Fruit fly (Drosophila melanogaster) Kc167 (cell line): Measurements from ENCODE around the gene ND-39.

ENCODE experiments used
- Myc ChIP-seq: fragments of >200 bp; optimal IDR thresholded peaks from 2 replicates; lab custom pipeline; 2017; ENCODE audit warnings: missing external identifiers
- Sin3A ChIP-seq: fragments of >200 bp; optimal IDR thresholded peaks from 2 replicates; lab custom pipeline; 2018; ENCODE audit warnings: missing external identifiers
- h ChIP-seq: fragments of >200 bp; optimal IDR thresholded peaks from 3 replicates; lab custom pipeline; 2018; ENCODE audit warnings: missing external identifiers
- insv ChIP-seq: fragments of >200 bp; optimal IDR thresholded peaks from 3 replicates; lab custom pipeline; 2018; ENCODE audit warnings: missing external identifiers
- psq ChIP-seq: fragments of >200 bp; optimal IDR thresholded peaks from 2 replicates; lab custom pipeline; 2017; ENCODE audit warnings: missing external identifiers
- ttk ChIP-seq: sonication (Bioruptor generic); optimal IDR thresholded peaks from 2 replicates; lab custom pipeline; 2017; ENCODE audit warnings: missing external identifiers

ND-39 gene

DNA sequence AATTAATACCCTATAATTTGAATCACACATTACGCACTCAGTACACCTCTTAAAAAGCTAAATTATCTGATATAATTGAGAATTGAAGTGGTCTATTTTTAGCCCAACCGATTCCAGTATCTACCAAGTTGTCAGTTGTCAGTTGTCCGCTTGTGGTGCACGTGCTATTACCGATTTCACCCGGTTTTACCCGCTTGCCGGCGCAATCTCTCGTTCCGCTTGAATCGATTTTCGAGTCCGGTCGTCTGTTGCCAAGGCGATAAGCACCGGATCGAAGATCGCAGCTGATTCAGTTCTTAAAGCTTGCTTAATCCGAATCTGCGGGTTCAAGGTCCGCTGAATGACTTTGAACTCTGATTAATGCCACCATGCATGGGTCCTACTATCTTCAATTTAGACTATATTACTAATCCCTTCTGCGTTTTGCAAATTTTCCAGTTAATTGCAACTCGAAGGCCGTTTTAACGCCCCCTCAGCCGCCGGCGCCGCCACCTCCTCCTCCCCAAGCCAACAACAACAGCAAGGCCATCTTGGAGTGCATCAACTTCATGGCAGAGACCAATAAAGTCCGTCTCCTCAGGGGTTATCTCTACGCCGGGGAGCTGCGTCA is 19.7 kb downstream of the ND-39 start:
- TF ChIP-seq Sin3A (lab: Kevin White, UChicago) (no peak), psq (lab: Kevin White, UChicago) (no peak), h (no peak), Myc (lab: Kevin White, UChicago) (no peak), insv (lab: Kevin White, UChicago) (no peak), ttk (lab: Kevin White, UChicago) (no peak)

DNA sequence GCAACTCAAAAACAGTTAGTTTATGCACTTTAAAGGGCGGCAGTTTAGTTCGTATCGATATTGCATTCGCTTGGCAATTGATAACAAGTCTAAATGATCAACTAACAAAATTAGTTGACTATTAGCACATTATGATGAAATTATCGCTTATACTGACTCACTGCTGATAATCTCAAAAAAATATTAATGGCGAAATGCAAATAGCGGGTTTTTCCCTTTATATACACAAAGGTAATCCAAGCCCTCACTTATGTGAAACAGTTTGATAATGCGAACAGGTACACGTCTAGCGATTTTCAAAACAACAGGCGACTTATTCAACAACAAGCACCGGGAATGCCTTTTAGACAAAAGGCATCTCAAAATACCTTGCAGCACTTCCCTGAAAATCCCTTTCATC is 22.2 kb downstream of the ND-39 start:
- TF ChIP-seq h (no peak), Sin3A (lab: Kevin White, UChicago) (no peak), Myc (lab: Kevin White, UChicago) (no peak), psq (lab: Kevin White, UChicago) (no peak), insv (lab: Kevin White, UChicago) (no peak), ttk (lab: Kevin White, UChicago) (no peak)

DNA sequence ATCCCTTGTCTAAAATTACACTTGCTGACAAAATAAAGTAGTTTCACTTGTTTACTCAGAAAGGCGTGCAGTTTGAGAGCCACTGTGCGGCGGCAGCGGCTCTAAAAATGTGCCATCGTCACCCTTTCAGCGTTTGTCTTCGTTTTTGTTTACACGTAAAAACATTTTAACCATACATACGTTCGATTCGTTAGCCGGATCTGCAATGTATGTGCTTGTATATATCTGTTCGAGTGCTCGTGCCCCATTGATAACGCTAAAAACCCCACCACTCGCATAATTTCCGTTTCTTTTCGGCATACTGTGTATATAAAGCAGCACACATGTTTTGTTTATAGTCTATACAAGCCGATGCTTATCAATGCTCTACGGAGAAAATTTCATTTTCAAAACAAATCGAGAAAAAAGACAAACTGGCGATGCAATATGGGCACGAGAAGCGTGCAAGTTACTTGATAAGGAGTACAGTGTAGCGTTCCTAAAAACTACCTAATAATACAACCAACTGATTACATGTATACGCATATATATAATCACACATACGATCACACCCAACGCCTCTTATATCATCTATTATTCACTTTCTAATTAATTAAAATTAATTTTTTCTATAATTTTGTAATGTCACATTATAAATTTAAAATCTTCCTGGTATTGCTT is 24.8 kb downstream of the ND-39 start:
- TF ChIP-seq psq (lab: Kevin White, UChicago), result no peak
- no peak for TF ChIP-seq ttk (lab: Kevin White, UChicago)
- no peak for TF ChIP-seq insv (lab: Kevin White, UChicago)
- TF ChIP-seq h, result no peak
- no peak for TF ChIP-seq Myc (lab: Kevin White, UChicago)
- TF ChIP-seq Sin3A (lab: Kevin White, UChicago), result no peak

DNA sequence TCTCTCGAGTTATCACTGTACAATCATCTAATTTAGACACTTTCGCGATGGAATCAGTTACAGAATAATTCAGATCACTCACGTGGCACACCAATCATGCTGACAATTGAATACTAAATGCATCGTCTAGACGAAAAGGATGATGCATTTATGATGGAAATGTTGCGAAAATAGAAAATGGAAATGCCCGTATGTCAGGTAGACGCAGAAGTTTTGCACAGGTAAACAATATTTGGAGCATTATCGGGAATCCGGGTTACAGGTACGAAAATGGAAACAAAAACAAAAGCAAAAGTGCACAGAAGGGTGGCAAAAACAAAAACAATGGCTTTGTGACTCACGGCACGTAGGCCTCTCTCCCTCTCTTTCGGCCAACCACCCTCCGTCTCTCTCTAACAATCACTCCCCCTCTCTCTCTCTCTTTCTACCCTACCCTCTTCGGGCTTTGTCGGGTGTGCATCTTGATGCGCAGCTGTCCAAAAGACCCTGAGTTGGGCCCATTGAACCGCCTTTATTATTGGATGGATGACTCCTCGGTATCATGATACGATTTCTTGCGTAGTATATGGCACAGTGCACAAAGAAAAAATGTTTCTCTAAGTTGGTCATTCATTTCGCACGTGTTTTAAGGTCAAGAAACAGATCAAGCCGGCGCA is 25.4 kb downstream of the ND-39 start:
- TF ChIP-seq Myc (lab: Kevin White, UChicago) (no peak), ttk (lab: Kevin White, UChicago) (no peak), psq (lab: Kevin White, UChicago) (no peak), insv (lab: Kevin White, UChicago) (no peak), h (no peak), Sin3A (lab: Kevin White, UChicago) (no peak)

DNA sequence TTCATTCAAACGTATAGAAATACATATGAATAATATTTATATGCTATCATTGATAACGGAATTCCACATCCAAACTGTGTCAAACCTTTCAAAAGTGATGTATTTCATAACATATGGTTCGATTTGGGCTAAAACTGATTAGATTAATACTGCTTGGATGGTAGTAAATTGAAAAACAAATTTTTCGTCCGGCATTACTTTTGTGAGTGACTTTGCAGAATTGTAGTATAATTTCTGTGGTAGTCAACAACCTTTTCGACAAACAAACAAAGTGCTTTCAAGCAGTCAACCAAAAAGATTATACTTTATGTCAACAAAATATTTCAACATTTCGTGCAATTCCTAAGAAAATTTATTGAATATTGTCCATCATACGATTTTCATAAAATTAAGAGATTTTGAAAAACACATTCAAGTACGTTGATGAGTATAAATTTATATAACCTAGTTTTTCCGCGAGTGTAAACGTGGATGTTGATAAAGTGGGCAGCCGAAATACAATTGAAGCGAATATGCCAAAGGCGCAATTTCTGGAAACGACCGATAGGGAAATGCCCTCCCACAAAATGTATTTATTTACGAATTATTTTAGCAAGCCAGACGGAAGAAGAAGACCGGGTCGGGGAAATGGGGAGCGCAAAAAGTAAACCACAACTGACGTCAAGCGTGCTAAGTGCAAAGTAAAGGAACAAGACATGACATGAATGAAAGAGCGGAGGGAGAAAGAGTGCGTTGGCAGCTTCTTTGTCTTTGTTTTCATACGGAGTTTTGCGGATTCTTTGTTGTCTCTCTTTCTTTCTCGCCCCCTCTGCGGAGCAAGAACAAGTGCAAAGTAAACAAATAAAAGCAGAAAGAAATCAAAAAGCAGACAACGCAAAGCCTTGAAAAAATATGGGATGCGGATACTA is 26.3 kb downstream of the ND-39 start:
- TF ChIP-seq Myc (lab: Kevin White, UChicago), result no peak
- TF ChIP-seq h, result no peak
- no peak for TF ChIP-seq Sin3A (lab: Kevin White, UChicago)
- TF ChIP-seq psq (lab: Kevin White, UChicago), result peak; percentile 63

DNA sequence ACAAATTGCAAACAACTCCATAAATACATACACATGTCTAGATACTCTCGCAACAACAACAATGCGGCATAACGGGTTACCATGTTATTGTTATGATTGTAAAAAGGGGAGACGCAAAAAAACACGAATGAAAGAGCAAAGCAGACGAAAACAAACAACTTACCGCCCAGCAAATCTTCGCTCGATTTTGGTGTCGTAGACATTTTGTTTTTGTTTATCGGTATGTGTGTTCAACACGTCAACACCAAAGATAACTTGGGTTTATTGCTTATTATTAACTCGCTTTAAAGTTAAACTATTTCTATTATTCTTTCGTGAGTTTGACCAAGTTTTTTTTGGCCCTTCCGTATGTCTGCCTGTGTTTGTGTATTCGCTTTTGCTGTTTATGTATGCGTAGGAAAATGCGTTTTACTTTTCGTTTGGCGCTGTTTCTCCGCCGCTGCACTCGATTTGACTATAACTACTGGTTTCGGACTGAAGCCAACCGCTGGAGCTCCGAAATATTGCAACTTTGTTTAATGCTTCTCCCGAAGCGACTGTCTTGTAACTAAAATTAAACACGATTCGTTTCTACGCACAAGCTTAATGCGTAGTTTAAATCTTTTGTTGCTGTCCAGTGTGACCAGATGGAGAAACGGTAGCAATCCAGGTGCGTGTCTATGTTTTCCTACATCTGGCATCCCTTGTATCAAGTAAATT is 27.1 kb downstream of the ND-39 start, which contains the start of gene BNIP3:
BNIP3 (minus strand) TSS at position 589 of the 699 bp plus-strand sequence.
- TF ChIP-seq Sin3A (lab: Kevin White, UChicago) (no peak), psq (lab: Kevin White, UChicago) (no peak), ttk (lab: Kevin White, UChicago) (no peak), Myc (lab: Kevin White, UChicago) (no peak), insv (lab: Kevin White, UChicago) (no peak), h (no peak)

DNA sequence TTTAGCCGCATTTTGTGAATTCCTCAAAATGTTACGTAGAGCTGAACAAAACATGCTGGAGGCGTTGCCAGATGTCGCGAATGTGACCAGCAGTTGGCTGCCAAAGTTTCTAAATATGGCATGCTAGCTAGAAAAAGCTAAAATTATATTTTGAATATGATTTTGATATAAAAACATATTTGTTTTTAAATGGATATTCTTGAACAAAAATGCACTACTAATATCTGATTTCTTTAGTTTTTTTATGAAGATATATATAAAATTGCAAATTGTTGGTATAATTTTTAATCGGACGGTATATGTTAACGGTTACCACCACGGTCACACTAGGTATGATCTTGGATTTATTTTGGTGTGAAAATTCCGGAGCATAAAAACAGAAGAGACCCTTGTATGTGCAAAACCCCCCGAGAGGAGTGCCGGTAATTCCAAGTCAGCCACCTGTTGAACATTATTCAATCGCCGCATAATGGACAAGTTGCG is 28.8 kb downstream of the ND-39 start, which contains the start of the genes mTerf3 and CG5104:
mTerf3 (minus strand) TSS at position 86 of the 483 bp plus-strand sequence.
CG5104 (plus strand) TSS at position 323 of the 483 bp plus-strand sequence.
- TF ChIP-seq h (no peak), ttk (lab: Kevin White, UChicago) (no peak), Sin3A (lab: Kevin White, UChicago) (no peak), insv (lab: Kevin White, UChicago) (no peak), psq (lab: Kevin White, UChicago) (no peak), Myc (lab: Kevin White, UChicago) (no peak)

DNA sequence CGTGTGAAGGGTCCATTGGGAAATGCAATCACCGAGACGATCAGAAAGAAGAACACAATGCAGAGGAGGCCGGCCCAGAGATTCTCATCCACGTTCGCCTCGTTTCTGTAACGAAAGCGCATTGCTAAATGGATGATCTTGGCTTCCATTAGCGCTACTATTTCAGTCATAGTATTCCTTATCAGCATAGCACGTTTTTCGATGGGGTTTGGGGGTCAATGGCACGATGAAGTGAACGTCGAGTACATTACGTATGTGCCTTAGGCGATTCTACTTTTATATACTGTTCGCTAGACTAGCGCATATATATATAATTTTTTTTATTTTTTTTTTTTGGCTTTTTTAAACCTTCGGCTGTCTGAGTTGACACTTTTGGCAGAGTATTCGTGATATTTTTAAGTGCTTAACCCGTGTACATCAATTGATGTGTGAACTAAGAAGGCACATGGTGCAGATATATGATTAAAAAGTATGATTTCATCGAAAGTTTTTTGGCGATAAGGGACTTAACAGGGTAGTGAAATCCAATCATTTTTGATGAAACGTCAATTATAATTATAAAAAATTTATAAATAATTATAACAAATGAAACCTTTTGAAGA is 32.6 kb downstream of the ND-39 start:
- TF ChIP-seq Sin3A (lab: Kevin White, UChicago), result no peak
- no peak for TF ChIP-seq Myc (lab: Kevin White, UChicago)
- no peak for TF ChIP-seq psq (lab: Kevin White, UChicago)
- no peak for TF ChIP-seq h
- TF ChIP-seq ttk (lab: Kevin White, UChicago), result no peak
- TF ChIP-seq insv (lab: Kevin White, UChicago), result no peak

DNA sequence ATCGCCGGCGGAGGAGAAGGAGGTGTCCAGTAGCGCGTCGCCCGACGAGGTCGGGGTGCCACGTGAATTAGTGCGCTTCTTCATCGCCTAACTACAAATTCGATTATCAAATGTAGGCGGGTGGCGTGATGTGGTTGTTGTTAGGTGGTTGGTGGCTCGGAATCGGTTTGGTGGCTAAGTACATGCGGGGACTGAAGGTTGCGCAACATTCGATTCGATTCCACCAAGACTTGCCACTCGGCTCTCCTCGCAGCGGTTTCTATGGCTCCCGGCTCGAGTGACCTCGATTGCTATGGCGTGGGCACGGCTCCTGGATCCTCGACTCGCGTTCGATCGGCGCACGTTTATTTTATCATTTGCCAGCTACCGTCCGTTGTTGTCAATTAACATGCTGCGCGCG is 33.9 kb downstream of the ND-39 start:
- TF ChIP-seq Myc (lab: Kevin White, UChicago) (no peak), psq (lab: Kevin White, UChicago) (no peak), insv (lab: Kevin White, UChicago) (no peak), ttk (lab: Kevin White, UChicago) (no peak), h (no peak), Sin3A (lab: Kevin White, UChicago) (no peak)

DNA sequence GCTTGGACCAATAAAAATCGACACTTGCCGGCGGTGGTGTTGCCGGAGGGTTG is 34.1 kb downstream of the ND-39 start, which contains the start of gene Pss:
Pss (minus strand) TSS at position 32 of the 53 bp plus-strand sequence.
- TF ChIP-seq h (no peak), insv (lab: Kevin White, UChicago) (no peak), Myc (lab: Kevin White, UChicago) (no peak), psq (lab: Kevin White, UChicago) (no peak), Sin3A (lab: Kevin White, UChicago) (no peak), ttk (lab: Kevin White, UChicago) (no peak)
